Fruit fly (Drosophila melanogaster) whole organism, embryonic: ENCODE measurements around the gene Lcp65Ag1.
A peak's percentile ranks its signal among the peaks of the same experiment; 100 is the strongest.

Experiments
- BtbVII ChIP-seq: fragments of 200-800 bp; sonication (Bioruptor generic); optimal IDR thresholded peaks from 3 replicates; lab custom pipeline; 2017; ENCODE audit warnings: missing biosample characterization, mild to moderate bottlenecking, missing genetic modification characterization
- C15 ChIP-seq: fragments of 200-800 bp; sonication (Bioruptor generic); IDR thresholded peaks from 3 replicates; pipeline ENCODE4 v1.3.6; 2022; ENCODE audit warnings: missing biosample characterization, missing genetic modification characterization
- CG10147 ChIP-seq: fragments of 200-800 bp; sonication (Bioruptor generic); optimal IDR thresholded peaks from 2 replicates; lab custom pipeline; 2019; ENCODE audit warnings: missing biosample characterization, mild to moderate bottlenecking, missing genetic modification characterization, moderate library complexity
- CG11560 ChIP-seq: fragments of 200-800 bp; sonication (Bioruptor generic); IDR thresholded peaks from 3 replicates; pipeline ENCODE4 v1.3.6; 2022; ENCODE audit warnings: missing biosample characterization, missing genetic modification characterization
- CG11723 ChIP-seq: fragments of 200-800 bp; sonication (Bioruptor generic); optimal IDR thresholded peaks from 2 replicates; lab custom pipeline; 2017; ENCODE audit warnings: missing biosample characterization, mild to moderate bottlenecking, missing genetic modification characterization
- CG12236 ChIP-seq: fragments of 200-800 bp; sonication (Bioruptor generic); optimal IDR thresholded peaks from 2 replicates; lab custom pipeline; 2016; ENCODE audit warnings: missing biosample characterization, missing genetic modification characterization
- CG12659 ChIP-seq: fragments of 200-800 bp; sonication (Bioruptor generic); optimal IDR thresholded peaks from 3 replicates; lab custom pipeline; 2017; ENCODE audit warnings: mild to moderate bottlenecking, missing biosample characterization, missing genetic modification reagents, missing genetic modification characterization
- CG1529 ChIP-seq: fragments of 200-800 bp; sonication (Bioruptor generic); optimal IDR thresholded peaks from 3 replicates; lab custom pipeline; 2018; ENCODE audit warnings: missing biosample characterization, missing genetic modification characterization
- CG17328 ChIP-seq: fragments of 200-800 bp; sonication (Bioruptor generic); IDR thresholded peaks from 2 replicates; pipeline ENCODE4 v1.3.6; 2022; ENCODE audit warnings: missing biosample characterization, missing genetic modification characterization
- CG17385 ChIP-seq: fragments of 200-800 bp; sonication (Bioruptor generic); optimal IDR thresholded peaks from 3 replicates; lab custom pipeline; 2018; ENCODE audit warnings: missing biosample characterization, mild to moderate bottlenecking, missing genetic modification characterization
- CG18011 ChIP-seq: fragments of 200-800 bp; sonication (Bioruptor generic); optimal IDR thresholded peaks from 2 replicates; lab custom pipeline; 2017; ENCODE audit warnings: missing biosample characterization, missing genetic modification characterization, mild to moderate bottlenecking, moderate library complexity, missing genotype
- CG18619 ChIP-seq: fragments of 200-800 bp; sonication (Bioruptor generic); optimal IDR thresholded peaks from 3 replicates; lab custom pipeline; 2017; ENCODE audit warnings: missing biosample characterization, mild to moderate bottlenecking, missing genetic modification characterization
- CG18764 ChIP-seq: fragments of 200-800 bp; sonication (Bioruptor generic); optimal IDR thresholded peaks from 3 replicates; lab custom pipeline; 2016; ENCODE audit warnings: missing biosample characterization, missing genetic modification characterization
- CG2202 ChIP-seq: fragments of 200-800 bp; sonication (Bioruptor generic); optimal IDR thresholded peaks from 2 replicates; lab custom pipeline; 2018; ENCODE audit warnings: missing biosample characterization, mild to moderate bottlenecking, missing genetic modification characterization
- CG32532 ChIP-seq: fragments of 200-800 bp; sonication (Bioruptor generic); IDR thresholded peaks from 2 replicates; pipeline ENCODE4 v1.3.6; 2022; ENCODE audit warnings: missing biosample characterization, missing genetic modification characterization
- CG3407 ChIP-seq: fragments of 200-800 bp; sonication (Bioruptor generic); optimal IDR thresholded peaks from 2 replicates; lab custom pipeline; 2018; ENCODE audit warnings: missing biosample characterization, mild to moderate bottlenecking, missing genetic modification characterization
- CG34224 ChIP-seq: fragments of 200-800 bp; sonication (Bioruptor generic); IDR thresholded peaks from 3 replicates; pipeline ENCODE4 v1.3.6; 2022; ENCODE audit warnings: missing biosample characterization, missing genetic modification characterization; ENCODE audit not compliant: partially characterized antibody
- CG34376 ChIP-seq: fragments of 200-800 bp; sonication (Bioruptor generic); optimal IDR thresholded peaks from 2 replicates; lab custom pipeline; 2018; ENCODE audit warnings: missing biosample characterization, mild to moderate bottlenecking, missing genetic modification characterization
- CG43689 ChIP-seq: fragments of 200-800 bp; sonication (Bioruptor generic); IDR thresholded peaks from 2 replicates; pipeline ENCODE4 v1.3.6; 2022; ENCODE audit warnings: missing biosample characterization, missing genetic modification characterization
- CG6272 ChIP-seq: fragments of 200-800 bp; sonication (Bioruptor generic); IDR thresholded peaks from 2 replicates; pipeline ENCODE4 v1.3.6; 2022; ENCODE audit warnings: missing biosample characterization, missing genetic modification characterization
- CG7556 ChIP-seq: fragments of 200-800 bp; sonication (Bioruptor generic); optimal IDR thresholded peaks from 2 replicates; lab custom pipeline; 2017; ENCODE audit warnings: missing biosample characterization, mild to moderate bottlenecking, missing genetic modification characterization
- CG7745 ChIP-seq: fragments of 200-800 bp; sonication (Bioruptor generic); optimal IDR thresholded peaks from 2 replicates; lab custom pipeline; 2018; ENCODE audit warnings: missing biosample characterization, mild to moderate bottlenecking, missing genetic modification characterization, moderate library complexity
- CG7839 ChIP-seq: fragments of 200-800 bp; sonication (Bioruptor generic); optimal IDR thresholded peaks from 3 replicates; lab custom pipeline; 2018; ENCODE audit warnings: missing biosample characterization, mild to moderate bottlenecking, missing genetic modification characterization, moderate library complexity
- CG7987 ChIP-seq: fragments of 200-800 bp; sonication (Bioruptor generic); optimal IDR thresholded peaks from 2 replicates; lab custom pipeline; 2018; ENCODE audit warnings: missing biosample characterization, mild to moderate bottlenecking, missing genetic modification characterization, moderate library complexity
- D ChIP-seq, 2 experiments: fragments of 200-800 bp in 1 of 2; fragments of >200 bp in 1 of 2; sonication (Bioruptor generic) in 1 of 2; optimal IDR thresholded peaks; 2 replicates in 1 of 2; 3 replicates in 1 of 2; lab custom pipeline; 2017; ENCODE audit warnings: mild to moderate bottlenecking in 1 of 2, missing biosample characterization in 1 of 2, missing genetic modification characterization in 1 of 2, missing genetic modification reagents in 1 of 2
- D19B ChIP-seq: fragments of 200-800 bp; sonication (Bioruptor generic); optimal IDR thresholded peaks from 2 replicates; lab custom pipeline; 2017; ENCODE audit warnings: missing biosample characterization, mild to moderate bottlenecking, missing genetic modification characterization
- Ets97D ChIP-seq: fragments of 200-800 bp; sonication (Bioruptor generic); optimal IDR thresholded peaks from 3 replicates; lab custom pipeline; 2016; ENCODE audit warnings: missing biosample characterization, missing genetic modification characterization
- Fer2 ChIP-seq: fragments of 200-800 bp; sonication (Bioruptor generic); optimal IDR thresholded peaks from 2 replicates; lab custom pipeline; 2018; ENCODE audit warnings: missing biosample characterization, mild to moderate bottlenecking, missing genetic modification characterization, moderate library complexity
- H2.0 ChIP-seq: fragments of 200-800 bp; sonication (Bioruptor generic); IDR thresholded peaks from 2 replicates; pipeline ENCODE4 v1.3.6; 2022; ENCODE audit warnings: missing biosample characterization, missing genetic modification characterization
- Hr51 ChIP-seq, 2 experiments: fragments of 200-800 bp; sonication (Bioruptor generic); optimal IDR thresholded peaks; 2 replicates in 1 of 2; 3 replicates in 1 of 2; lab custom pipeline; 2016 to 2018; ENCODE audit warnings: missing biosample characterization in 2 of 2, missing genetic modification characterization in 2 of 2, mild to moderate bottlenecking in 1 of 2, moderate library complexity in 1 of 2
- Mrtf ChIP-seq: fragments of 200-800 bp; sonication (Bioruptor generic); IDR thresholded peaks from 3 replicates; pipeline ENCODE4 v1.3.6; 2022; ENCODE audit warnings: missing biosample characterization, missing genetic modification characterization
- NC2α ChIP-seq: fragments of 200-800 bp; sonication (Bioruptor generic); optimal IDR thresholded peaks from 2 replicates; lab custom pipeline; 2016; ENCODE audit warnings: missing biosample characterization, missing genetic modification characterization
- NC2β ChIP-seq: fragments of 200-800 bp; sonication (Bioruptor generic); optimal IDR thresholded peaks from 2 replicates; lab custom pipeline; 2016; ENCODE audit warnings: missing biosample characterization, missing genetic modification characterization
- Oli ChIP-seq: fragments of 200-800 bp; sonication (Bioruptor generic); optimal IDR thresholded peaks from 2 replicates; lab custom pipeline; 2018; ENCODE audit warnings: missing biosample characterization, mild to moderate bottlenecking, missing genetic modification characterization, moderate library complexity
- Optix ChIP-seq: fragments of 200-800 bp; sonication (Bioruptor generic); IDR thresholded peaks from 3 replicates; pipeline ENCODE4 v1.3.6; 2022; ENCODE audit warnings: missing biosample characterization, missing genetic modification characterization
- Rx ChIP-seq: fragments of 200-800 bp; sonication (Bioruptor generic); IDR thresholded peaks from 2 replicates; pipeline ENCODE4 v1.3.6; 2022; ENCODE audit warnings: missing biosample characterization, missing genetic modification characterization
- al ChIP-seq: fragments of 200-800 bp; sonication (Bioruptor generic); IDR thresholded peaks from 2 replicates; pipeline ENCODE4 v1.3.6; 2022; ENCODE audit warnings: missing biosample characterization, missing genetic modification characterization
- ap ChIP-seq: fragments of 200-800 bp; sonication (Bioruptor generic); IDR thresholded peaks from 2 replicates; pipeline ENCODE4 v1.3.6; 2022; ENCODE audit warnings: missing biosample characterization, missing genetic modification characterization
- chif ChIP-seq, 2 experiments: fragments of 200-800 bp; sonication (Bioruptor generic); optimal IDR thresholded peaks; 3 replicates each; lab custom pipeline; 2016; ENCODE audit warnings: missing biosample characterization in 2 of 2, missing genetic modification characterization in 2 of 2
- disco-r ChIP-seq: fragments of 200-800 bp; sonication (Bioruptor generic); optimal IDR thresholded peaks from 2 replicates; lab custom pipeline; 2016; ENCODE audit warnings: missing biosample characterization, missing genetic modification characterization
- ems ChIP-seq: fragments of 200-800 bp; sonication (Bioruptor generic); optimal IDR thresholded peaks from 3 replicates; lab custom pipeline; 2016; ENCODE audit warnings: missing biosample characterization, missing genetic modification characterization
- fd96Cb ChIP-seq: fragments of 200-800 bp; sonication (Bioruptor generic); optimal IDR thresholded peaks from 2 replicates; lab custom pipeline; 2018; ENCODE audit warnings: missing biosample characterization, mild to moderate bottlenecking, missing genetic modification characterization, moderate library complexity
- ftz-f1 ChIP-seq: fragments of 200-800 bp; sonication (Bioruptor generic); optimal IDR thresholded peaks from 2 replicates; lab custom pipeline; 2016; ENCODE audit warnings: missing biosample characterization, missing genetic modification characterization
- jigr1 ChIP-seq: fragments of 200-800 bp; sonication (Bioruptor generic); IDR thresholded peaks from 3 replicates; pipeline ENCODE4 v1.3.6; 2022; ENCODE audit warnings: missing biosample characterization, missing genetic modification characterization
- rib ChIP-seq: fragments of 200-800 bp; sonication (Bioruptor generic); IDR thresholded peaks from 2 replicates; pipeline ENCODE4 v1.3.6; 2022; ENCODE audit warnings: missing biosample characterization, missing genetic modification characterization
- ro ChIP-seq: fragments of 200-800 bp; sonication (Bioruptor generic); IDR thresholded peaks from 2 replicates; pipeline ENCODE4 v1.3.6; 2022; ENCODE audit warnings: missing biosample characterization, missing genetic modification characterization
- tll ChIP-seq, 2 experiments: fragments of 200-800 bp in 1 of 2; fragments of >200 bp in 1 of 2; sonication (Bioruptor generic) in 1 of 2; optimal IDR thresholded peaks; 2 replicates each; lab custom pipeline; 2017 to 2019; ENCODE audit warnings: missing biosample characterization in 2 of 2, missing genetic modification characterization in 2 of 2, mild to moderate bottlenecking in 1 of 2, moderate library complexity in 1 of 2
- wor ChIP-seq: fragments of 200-800 bp; sonication (Bioruptor generic); IDR thresholded peaks from 2 replicates; pipeline ENCODE4 v1.3.6; 2022; ENCODE audit warnings: missing biosample characterization, missing genetic modification characterization

Gene Lcp65Ag1

DNA sequence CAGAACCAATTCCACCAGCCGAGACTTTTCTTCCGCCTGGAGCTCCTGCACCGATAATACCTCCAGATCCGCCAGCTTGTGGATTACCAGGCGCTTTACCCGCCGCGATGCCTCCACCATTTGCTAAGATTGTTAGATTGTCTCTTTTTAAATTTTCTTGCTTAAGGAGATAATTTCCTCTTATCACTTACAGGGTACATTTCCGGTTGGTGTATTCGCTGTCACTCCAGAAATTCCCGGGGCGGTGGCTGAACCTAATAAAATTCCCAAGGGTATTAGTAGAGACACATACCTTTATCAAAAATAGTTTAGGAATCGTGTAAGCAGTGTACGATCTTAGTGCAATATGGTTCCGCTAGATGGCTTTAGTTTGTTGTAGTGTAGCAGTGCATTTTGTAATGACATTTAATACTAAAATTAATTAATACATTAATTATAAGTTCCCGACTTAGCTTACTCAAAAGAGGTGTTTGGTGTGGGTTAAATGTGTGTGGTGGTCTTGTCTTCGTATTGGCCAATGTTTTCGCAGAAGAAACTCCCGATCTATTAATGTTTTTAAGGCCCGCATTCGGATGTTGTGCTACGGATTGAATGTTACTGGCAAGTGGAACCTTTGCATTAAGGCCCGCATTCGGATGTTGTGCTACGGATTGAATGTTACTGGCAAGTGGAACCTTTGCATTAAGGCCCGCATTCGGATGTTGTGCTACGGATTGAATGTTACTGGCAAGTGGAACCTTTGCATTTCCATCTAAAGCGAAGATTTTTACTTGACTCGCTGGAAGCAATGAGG lies 10.3 kb downstream of the Lcp65Ag1 start (continued):
- TF ChIP-seq CG12659 (GFP tag; lab: Kevin White, UChicago), result peak; percentile 39
- peak; percentile 86 for TF ChIP-seq CG32532 (GFP tag; lab: Robert Waterston, UW)
- peak; percentile 46 for TF ChIP-seq CG1529 (GFP tag; lab: Kevin White, UChicago)
- TF ChIP-seq CG7556, result peak; percentile 45
- TF ChIP-seq CG18619 (GFP tag; lab: Kevin White, UChicago), result peak; percentile 75
- peak; percentile 65 for TF ChIP-seq ems (GFP tag; lab: Kevin White, UChicago)
- TF ChIP-seq Rx (GFP tag; lab: Robert Waterston, UW), result peak; percentile 81
- TF ChIP-seq CG17328 (GFP tag; lab: Robert Waterston, UW), result peak; percentile 89
- peak; percentile 46 to 53 for TF ChIP-seq Hr51 (GFP tag; optimal IDR thresholded peaks at IDR 0.05; lab: Kevin White, UChicago)
- TF ChIP-seq CG12236 (GFP tag; lab: Kevin White, UChicago), result peak; percentile 34
- peak; percentile 81 for TF ChIP-seq C15
- TF ChIP-seq tll (GFP tag; optimal IDR thresholded peaks at IDR 0.05; lab: Kevin White, UChicago), result peak in 1 of 2 experiments; percentile 81
- TF ChIP-seq CG34376 (GFP tag; lab: Kevin White, UChicago), result peak; percentile 87
- TF ChIP-seq fd96Cb (tag; lab: Kevin White, UChicago), result peak; percentile 32
- TF ChIP-seq chif (GFP tag; optimal IDR thresholded peaks at IDR 0.05; lab: Kevin White, UChicago), result peak; percentile 8 to 62
- peak; percentile 63 for TF ChIP-seq CG7839 (tag; lab: Kevin White, UChicago)
- TF ChIP-seq CG7745, result no peak
- no peak for TF ChIP-seq CG18011 (GFP tag; lab: Kevin White, UChicago)
- TF ChIP-seq CG18764, result peak; percentile 67
- no peak for TF ChIP-seq D (optimal IDR thresholded peaks at IDR 0.05; lab: Kevin White, UChicago)
- TF ChIP-seq D (GFP tag; optimal IDR thresholded peaks at IDR 0.05; lab: Kevin White, UChicago), result peak; percentile 76
- TF ChIP-seq NC2β (GFP tag; lab: Kevin White, UChicago), result peak; percentile 50
- no peak for TF ChIP-seq ro (GFP tag; lab: Robert Waterston, UW)
- peak; percentile 12 for TF ChIP-seq ftz-f1 (GFP tag; lab: Kevin White, UChicago)
- peak; percentile 85 for TF ChIP-seq BtbVII (GFP tag; lab: Kevin White, UChicago)
- TF ChIP-seq ap (GFP tag; lab: Robert Waterston, UW), result peak; percentile 61
- peak; percentile 68 for TF ChIP-seq CG3407 (GFP tag; lab: Kevin White, UChicago)
- peak; percentile 55 for TF ChIP-seq CG6272 (GFP tag; lab: Robert Waterston, UW)
- peak; percentile 54 for TF ChIP-seq CG10147 (GFP tag; lab: Kevin White, UChicago)
- TF ChIP-seq CG34224 (GFP tag; lab: Robert Waterston, UW), result no peak
- peak; percentile 59 for TF ChIP-seq CG2202 (tag; lab: Kevin White, UChicago)
- peak; percentile 23 for TF ChIP-seq NC2α (GFP tag; lab: Kevin White, UChicago)
- TF ChIP-seq CG11560, result no peak
- TF ChIP-seq Oli (tag; lab: Kevin White, UChicago), result peak; percentile 40
- no peak for TF ChIP-seq rib
- peak; percentile 58; the same call in 1 of the 2 replicates for TF ChIP-seq H2.0
- peak; percentile 57 for TF ChIP-seq D19B
- peak; percentile 94 for TF ChIP-seq CG7987 (GFP tag; lab: Kevin White, UChicago)
- TF ChIP-seq Mrtf (GFP tag; lab: Robert Waterston, UW), result peak; percentile 60; the same call in 2 of the 3 replicates
- TF ChIP-seq CG11723 (GFP tag; lab: Kevin White, UChicago), result peak; percentile 40
- TF ChIP-seq CG17385, result peak; percentile 72
- TF ChIP-seq wor (GFP tag; lab: Robert Waterston, UW), result peak; percentile 18; the same call in 1 of the 2 replicates
- TF ChIP-seq disco-r, result peak; percentile 65
- peak; percentile 20 for TF ChIP-seq Fer2 (tag; lab: Kevin White, UChicago)
- TF ChIP-seq jigr1 (GFP tag; lab: Robert Waterston, UW), result no peak
- TF ChIP-seq Optix, result no peak
- TF ChIP-seq CG43689 (GFP tag; lab: Robert Waterston, UW), result peak; percentile 71
- TF ChIP-seq al, result peak; percentile 73
- peak; percentile 99 for TF ChIP-seq Ets97D
